Fruit fly (Drosophila melanogaster) ovary, adult (tissue): ENCODE data around the gene CG13131.

ENCODE experiments used
- CG17801 ChIP-seq: fragments of 200-800 bp; optimal IDR thresholded peaks from 2 replicates; lab custom pipeline; 2019; ENCODE audit warnings: missing biosample characterization, mild to moderate bottlenecking, missing genetic modification characterization, moderate library complexity; ENCODE audit not compliant: partially characterized antibody

Gene CG13131

DNA sequence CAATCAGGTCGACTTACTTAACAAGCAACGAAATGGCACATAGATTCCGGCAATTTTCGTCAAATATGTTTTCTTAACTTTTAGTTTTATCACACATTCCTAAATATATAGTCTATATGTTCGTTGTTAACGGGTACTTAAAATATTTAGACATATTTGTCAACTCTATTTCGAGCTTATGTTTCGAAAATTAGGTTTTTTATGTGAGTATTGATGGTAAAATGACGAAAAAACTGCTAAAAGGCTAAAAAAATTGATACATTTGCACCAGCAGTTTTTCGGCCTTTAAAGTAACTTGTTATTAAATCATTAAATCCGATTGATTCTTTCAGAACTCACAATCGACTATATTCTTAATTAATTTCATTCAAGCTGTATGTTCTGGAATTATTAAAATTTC is at the start of gene CG13131:
TSS of gene CG13131 (minus strand) at position 101 of the 400 bp plus-strand sequence.
- no peak for TF ChIP-seq CG17801 (GFP tag; lab: Kevin White, UChicago)

DNA sequence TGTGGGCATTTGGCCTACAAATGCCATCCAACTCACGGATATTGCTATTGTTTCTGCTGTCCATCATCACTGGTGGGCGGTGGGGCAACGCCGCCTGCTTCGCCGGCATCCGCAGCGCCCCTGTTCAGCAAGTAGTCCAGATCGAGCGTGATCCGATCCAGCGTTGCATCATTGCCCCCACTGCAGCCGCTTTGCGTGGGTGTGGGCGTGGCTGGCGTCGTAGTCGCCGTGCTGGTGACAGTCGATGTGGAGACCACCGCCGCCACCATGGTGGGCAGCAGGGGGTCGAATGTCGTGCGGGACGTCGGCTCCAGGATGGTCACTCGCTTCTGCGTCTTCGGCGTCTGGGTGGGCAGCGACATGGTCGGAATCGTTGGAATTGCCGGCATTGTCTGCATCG is 47.5 kb upstream of the CG13131 start:
- TF ChIP-seq CG17801 (GFP tag; lab: Kevin White, UChicago) = no peak

DNA sequence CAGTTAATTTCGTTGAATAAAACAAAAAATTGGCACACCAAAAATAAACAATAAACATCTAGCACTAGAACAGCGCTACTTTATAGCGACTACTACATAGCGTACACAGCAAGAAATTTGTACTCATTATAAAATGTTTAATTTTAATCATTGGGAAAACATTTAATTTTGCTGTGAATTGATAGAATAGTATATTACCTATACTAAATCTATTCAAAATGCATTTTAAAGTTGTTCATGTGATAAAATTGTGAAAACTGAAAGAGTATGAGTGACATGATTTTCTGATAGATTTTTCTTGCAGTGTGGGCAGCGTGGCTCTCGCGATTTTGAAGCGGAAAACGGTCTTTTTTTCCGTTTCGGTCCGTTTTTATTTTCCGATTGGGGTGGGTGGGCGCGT is 44.0 kb upstream of the CG13131 start:
- no peak for TF ChIP-seq CG17801 (GFP tag; lab: Kevin White, UChicago)

DNA sequence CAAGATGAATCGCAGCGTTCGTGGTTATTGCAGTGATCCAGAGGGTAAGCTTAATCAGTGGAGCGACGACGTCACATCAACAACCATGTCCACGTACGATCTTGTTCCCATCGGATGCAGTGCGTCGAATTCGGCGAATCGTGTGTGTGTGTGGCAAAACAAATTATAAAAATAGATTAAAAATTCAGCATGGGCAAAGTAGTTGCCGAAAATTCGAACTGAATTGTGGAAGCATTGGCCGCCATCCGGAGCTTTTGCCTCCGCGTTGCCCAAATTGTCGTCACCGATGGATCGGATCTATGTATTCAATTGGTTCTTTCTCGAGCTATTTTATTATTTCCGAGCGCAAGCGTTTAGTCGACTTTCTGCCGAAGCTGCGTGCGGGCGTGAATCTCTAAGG is 43.3 kb upstream of the CG13131 start, which contains the start of gene Spn31A:
TSS of gene Spn31A (plus strand) at position 301 of the 400 bp plus-strand sequence.
- no peak for TF ChIP-seq CG17801 (GFP tag; lab: Kevin White, UChicago)

DNA sequence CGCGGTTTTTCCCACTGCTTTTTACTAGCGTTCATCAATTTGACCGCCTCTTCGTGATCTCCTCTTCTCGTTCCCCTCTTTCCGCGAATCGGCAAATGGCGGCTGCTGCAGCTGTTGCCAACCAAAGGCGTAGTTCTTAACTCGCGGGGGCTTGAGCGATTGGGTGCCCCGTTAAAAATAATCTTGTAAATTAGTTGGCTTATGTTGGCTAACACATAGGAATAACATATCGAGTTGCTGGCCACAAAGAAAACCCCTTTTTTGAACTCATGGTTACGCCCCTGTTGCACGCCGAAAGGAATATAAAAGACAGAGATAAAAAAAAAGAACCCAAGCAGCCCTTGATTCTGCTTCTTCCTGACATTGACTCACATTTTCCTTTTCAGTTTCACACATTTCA is 40.0 kb upstream of the CG13131 start:
- peak; percentile 83 for TF ChIP-seq CG17801 (GFP tag; lab: Kevin White, UChicago)

DNA sequence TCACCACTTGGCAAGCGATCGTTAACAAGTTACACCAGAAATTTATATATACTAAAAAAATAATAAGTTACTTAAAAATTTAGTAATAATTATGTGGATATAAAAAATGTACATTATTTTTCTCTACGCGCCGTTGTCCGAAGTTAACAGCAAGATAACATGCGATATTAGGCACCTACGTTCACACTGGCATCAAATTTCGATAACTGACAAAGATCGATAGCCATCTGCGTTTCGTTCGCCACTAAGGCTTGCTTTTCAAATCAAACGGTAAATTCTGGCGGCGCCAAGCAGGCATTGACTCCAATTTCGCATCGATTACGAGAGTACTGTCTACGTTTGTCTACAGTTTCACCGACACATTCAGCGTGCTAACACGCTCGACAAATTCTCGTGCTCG is 39.4 kb upstream of the CG13131 start, which contains the start of gene Pen:
TSS of gene Pen (plus strand) at position 196 of the 400 bp plus-strand sequence.
- TF ChIP-seq CG17801 (GFP tag; lab: Kevin White, UChicago) = no peak

DNA sequence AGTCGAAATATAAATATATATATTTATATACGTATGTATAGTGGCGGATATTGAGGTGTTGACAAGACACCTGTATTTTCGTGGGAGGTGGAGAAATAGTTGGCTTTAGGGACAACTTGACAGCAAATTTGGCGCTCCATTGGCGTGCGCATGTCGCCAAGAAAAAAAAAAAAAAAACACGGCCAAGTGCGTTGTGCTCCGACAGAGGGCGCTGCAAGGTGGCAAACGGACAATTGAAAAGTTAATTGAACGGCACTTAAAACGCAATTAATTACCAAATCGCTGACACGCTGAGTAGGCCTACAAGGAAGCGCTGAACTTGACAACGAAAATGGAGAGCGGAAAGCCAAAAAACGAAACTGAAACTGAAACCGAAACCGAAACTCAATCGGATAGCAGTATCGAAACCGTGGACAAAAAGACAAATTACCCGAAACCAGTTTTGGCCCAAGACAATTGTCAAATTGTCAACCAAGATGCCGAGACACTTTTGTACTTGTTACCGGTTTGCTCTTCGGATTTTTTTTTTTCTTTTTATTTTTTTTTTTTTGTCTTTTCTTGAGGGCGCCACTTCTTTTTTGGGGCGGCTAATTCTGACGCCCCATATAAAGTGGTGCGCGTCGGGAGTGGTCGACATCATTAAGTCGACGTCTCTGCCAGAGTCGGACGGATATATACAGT is 36.5 kb upstream of the CG13131 start, which contains the start of gene Cpr31A:
TSS of gene Cpr31A (plus strand) at position 631 of the 681 bp plus-strand sequence.
- no peak for TF ChIP-seq CG17801 (GFP tag; lab: Kevin White, UChicago)

DNA sequence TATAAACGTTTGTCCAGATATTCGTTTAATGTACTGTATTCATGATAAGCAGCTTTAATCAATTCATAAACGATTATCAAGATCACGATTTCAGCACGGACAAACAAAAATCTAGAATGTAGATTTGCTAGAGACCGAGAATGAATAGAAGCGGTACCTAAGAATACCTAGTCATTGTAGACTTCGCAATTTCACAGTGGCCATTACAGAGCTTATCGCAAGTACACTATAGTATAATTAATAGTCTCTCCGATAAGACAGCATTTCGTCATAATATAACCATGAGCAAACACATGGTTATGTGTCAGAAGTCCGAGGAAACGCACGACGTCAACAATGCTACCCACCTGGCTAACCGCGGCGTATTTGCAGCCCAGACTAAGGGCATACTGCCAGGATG is 32.0 kb upstream of the CG13131 start, which contains the start of gene CG33301:
TSS of gene CG33301 (plus strand) at position 301 of the 400 bp plus-strand sequence.
- TF ChIP-seq CG17801 (GFP tag; lab: Kevin White, UChicago) = no peak

DNA sequence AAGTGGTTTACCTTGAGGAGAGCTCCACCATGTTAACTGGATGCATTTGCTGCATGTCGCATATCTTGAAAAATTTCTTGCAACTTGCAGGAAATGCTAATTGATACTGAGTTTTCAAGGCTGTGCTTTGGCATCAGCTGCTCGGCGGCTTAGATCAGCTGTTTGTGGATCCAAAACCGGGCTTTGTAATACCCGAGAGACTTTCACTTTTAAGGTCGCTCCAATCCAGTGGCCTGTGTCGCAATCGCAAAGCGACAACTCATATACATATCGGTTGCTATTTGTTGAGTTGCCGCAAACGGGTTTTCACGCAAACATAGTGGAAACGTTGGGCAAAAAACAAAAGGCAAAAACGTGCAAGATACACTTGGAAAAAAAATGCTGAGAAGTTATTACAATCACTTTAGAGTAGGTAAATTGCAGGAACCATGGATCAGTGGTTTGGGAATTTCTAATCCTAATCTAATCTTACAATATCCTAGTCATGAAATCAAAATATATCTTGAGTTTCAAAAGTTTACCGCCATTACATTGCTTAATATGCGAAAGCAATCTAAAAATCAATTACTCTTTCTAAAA is 18.6 kb upstream of the CG13131 start:
- TF ChIP-seq CG17801 (GFP tag; lab: Kevin White, UChicago) = no peak

DNA sequence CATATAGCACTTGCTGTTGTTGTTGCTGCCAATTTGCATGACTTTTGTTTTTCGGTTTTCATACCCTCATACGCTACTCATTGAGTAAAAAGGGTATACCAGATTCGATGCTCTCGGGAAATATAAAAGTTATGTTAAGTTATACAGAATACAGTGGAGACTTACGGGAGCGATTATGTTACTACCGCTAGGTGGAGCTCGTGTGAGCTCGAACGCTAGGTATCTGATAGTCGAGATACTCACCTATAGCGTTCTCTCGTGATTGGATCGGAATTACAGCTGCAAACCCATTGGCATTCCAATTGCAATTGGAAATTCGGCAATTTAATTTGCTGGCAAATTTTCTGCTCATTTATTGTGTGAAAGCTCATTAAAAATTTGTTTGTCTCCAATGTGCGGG is 16.1 kb upstream of the CG13131 start:
- TF ChIP-seq CG17801 (GFP tag; lab: Kevin White, UChicago) = no peak

DNA sequence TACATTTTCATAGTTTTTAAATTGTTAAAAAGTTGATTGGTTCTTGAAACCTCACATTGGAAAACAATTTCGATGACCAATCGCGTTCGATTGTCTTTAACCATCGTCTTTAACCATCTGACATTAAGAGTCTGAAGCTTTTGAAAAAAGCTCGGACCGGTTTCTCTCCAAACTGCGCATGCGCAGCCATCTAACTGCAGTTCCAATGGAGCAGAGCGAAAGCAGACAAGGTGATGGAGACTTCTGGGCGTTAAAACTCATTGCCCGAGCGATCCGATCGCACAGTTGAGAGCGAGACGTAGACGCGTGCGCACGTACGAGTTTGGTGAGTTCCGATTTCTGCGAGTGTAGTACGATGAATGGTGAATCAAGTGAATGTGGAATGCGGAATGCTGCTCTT is 15.2 kb upstream of the CG13131 start, which contains the start of gene obst-B:
TSS of gene obst-B (plus strand) at position 276 of the 400 bp plus-strand sequence.
- TF ChIP-seq CG17801 (GFP tag; lab: Kevin White, UChicago) = no peak

DNA sequence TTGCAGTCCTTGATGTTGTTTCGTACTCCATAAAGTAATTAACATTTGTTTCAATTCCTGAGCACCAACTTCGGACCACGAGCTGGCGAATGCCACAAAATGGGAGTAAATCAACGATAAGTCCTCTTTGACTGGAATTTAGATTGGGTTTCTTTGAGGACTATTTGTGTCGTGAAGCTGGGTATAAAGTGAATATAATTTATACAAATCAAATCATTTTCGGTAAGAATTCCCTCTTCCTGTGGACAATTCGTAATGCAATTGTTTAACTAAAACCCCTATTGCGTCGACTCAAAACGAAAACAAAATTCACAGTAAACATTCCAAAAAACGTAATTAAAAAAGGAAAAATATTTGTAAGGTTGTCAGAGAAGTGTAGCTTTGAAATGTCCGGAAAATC is 9.1 kb upstream of the CG13131 start, which contains the start of gene CG13127:
TSS of gene CG13127 (plus strand) at position 301 of the 400 bp plus-strand sequence.
- no peak for TF ChIP-seq CG17801 (GFP tag; lab: Kevin White, UChicago)

DNA sequence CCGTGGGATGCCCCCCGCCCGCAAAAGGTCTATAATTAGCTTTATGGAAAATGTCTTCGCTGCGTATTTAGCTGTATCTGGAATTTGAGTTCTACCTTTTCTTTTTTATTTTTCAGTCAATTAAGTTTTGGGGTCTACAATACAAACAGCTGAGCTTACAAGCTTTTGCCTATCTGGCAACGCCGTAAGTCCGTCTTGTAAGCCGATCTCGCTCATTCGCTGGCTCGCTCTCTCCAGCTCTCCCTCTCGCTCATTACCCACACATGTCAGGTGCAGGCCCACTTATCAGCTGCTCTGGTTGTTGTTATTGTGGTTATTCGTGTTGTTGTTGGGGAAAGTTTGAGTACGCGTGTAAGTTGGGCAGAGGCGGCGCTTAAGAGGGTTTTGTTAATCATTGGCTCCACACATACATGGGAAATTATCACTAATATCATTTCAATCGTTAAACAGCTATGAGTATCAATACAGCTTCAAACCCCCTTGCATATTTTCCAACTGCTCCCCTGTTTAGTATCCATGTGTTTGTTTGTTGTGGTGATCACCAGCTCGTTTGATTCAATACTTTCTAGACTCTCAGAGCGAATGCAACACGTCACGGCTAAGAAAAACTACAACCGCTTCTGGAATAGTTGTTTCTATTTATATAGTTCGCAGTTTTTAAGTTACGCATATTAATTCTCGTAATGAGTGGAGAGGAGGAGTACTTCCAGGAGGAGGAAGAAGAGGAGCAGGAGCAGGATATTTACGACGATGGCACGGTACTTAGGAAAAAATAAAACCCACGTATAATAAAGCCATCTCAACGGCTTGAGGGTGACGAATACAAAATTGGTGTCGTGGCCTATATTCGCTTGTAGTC is 7.2 kb downstream of the CG13131 start:
- peak; percentile 98 for TF ChIP-seq CG17801 (GFP tag; lab: Kevin White, UChicago)

DNA sequence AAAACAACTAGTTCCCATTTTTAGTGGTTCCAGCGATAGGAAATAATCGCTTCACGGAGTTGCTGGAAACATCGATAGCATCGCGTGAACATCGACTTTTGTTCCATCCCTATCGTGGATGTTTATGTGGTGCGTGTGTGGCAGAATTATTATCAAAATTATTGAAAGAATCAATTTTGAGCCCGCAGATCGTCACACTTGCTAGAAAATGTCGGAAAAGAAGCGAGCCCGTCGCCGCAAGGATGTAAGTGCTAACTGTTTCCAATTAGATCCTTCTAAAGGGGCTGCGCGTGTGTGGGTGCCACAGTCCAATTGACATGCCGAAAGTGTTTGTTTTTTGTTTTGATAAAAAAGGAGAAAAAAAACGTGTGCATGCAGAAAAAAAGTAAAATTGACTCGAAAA is 8.0 kb downstream of the CG13131 start, which contains the start of gene Trp1:
TSS of gene Trp1 (plus strand) at position 89 of the 403 bp plus-strand sequence.
- peak; percentile 47 for TF ChIP-seq CG17801 (GFP tag; lab: Kevin White, UChicago)

DNA sequence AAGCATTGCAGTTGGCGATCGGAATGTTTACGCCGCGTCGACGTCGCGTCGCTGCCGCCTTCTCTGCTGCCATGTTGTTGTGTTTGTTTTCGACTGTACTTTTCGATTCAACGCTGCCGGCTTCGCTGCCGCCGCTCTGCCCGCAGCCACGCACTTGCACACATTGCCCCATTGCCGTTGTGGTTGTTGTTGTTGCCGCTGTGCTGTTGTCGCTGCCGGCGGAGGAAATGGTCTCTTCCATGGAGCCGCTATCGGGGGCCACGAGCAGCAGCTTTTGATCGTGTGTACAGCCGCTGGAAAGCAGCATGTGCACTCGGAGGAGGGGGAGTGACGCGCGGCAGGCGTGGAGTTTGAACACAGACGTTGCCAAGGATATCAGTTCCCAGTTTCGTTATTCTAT is 12.7 kb downstream of the CG13131 start:
- no peak for TF ChIP-seq CG17801 (GFP tag; lab: Kevin White, UChicago)
